Fruit fly (Drosophila melanogaster) whole organism, prepupa: ENCODE measurements around the gene Syx5.

Source experiments
- Blimp-1 ChIP-seq: fragments of 200-800 bp; sonication (Bioruptor generic); optimal IDR thresholded peaks from 3 replicates; lab custom pipeline; 2017; ENCODE audit warnings: missing biosample characterization, missing genetic modification characterization, mild to moderate bottlenecking, moderate library complexity, missing genetic modification reagents
- CG10631 ChIP-seq: fragments of 200-800 bp; sonication (Bioruptor generic); optimal IDR thresholded peaks from 2 replicates; lab custom pipeline; 2016; ENCODE audit warnings: missing biosample characterization, missing genetic modification characterization
- CG11294 ChIP-seq: fragments of 200-800 bp; sonication (Bioruptor generic); IDR thresholded peaks from 2 replicates; pipeline ENCODE4 v1.3.6; 2022; ENCODE audit warnings: missing biosample characterization, missing genetic modification characterization
- CG11762 ChIP-seq: fragments of 200-800 bp; sonication (Bioruptor generic); optimal IDR thresholded peaks from 3 replicates; lab custom pipeline; 2016; ENCODE audit warnings: missing biosample characterization, missing genetic modification characterization; ENCODE audit not compliant: insufficient read depth
- CG11902 ChIP-seq: fragments of 200-800 bp; sonication (Bioruptor generic); optimal IDR thresholded peaks from 3 replicates; lab custom pipeline; 2016; ENCODE audit warnings: missing biosample characterization, missing genetic modification characterization
- CG15336 ChIP-seq: fragments of 200-800 bp; sonication (Bioruptor generic); IDR thresholded peaks from 2 replicates; pipeline ENCODE4 v1.3.6; 2022; ENCODE audit warnings: missing biosample characterization, missing genetic modification characterization
- CG16779 ChIP-seq: fragments of 200-800 bp; sonication (Bioruptor generic); optimal IDR thresholded peaks from 3 replicates; lab custom pipeline; 2017; ENCODE audit warnings: missing biosample characterization, mild to moderate bottlenecking, missing genetic modification characterization
- CG3919 ChIP-seq: fragments of 200-800 bp; sonication (Bioruptor generic); optimal IDR thresholded peaks from 3 replicates; lab custom pipeline; 2016; ENCODE audit warnings: missing biosample characterization, missing genetic modification characterization
- CG6163 ChIP-seq: fragments of 200-800 bp; sonication (Bioruptor generic); IDR thresholded peaks from 3 replicates; pipeline ENCODE4 v1.3.6; 2022; ENCODE audit warnings: missing biosample characterization, missing genetic modification characterization
- CG6276 ChIP-seq: fragments of 200-800 bp; sonication (Bioruptor generic); optimal IDR thresholded peaks from 2 replicates; lab custom pipeline; 2017; ENCODE audit warnings: missing biosample characterization, mild to moderate bottlenecking, missing genetic modification characterization
- CG6808 ChIP-seq: fragments of 200-800 bp; sonication (Bioruptor generic); optimal IDR thresholded peaks from 3 replicates; lab custom pipeline; 2017; ENCODE audit warnings: missing biosample characterization, missing genetic modification characterization, mild to moderate bottlenecking, moderate library complexity, missing genetic modification reagents
- CG6854 ChIP-seq: fragments of 200-800 bp; sonication (Bioruptor generic); optimal IDR thresholded peaks from 2 replicates; lab custom pipeline; 2017; ENCODE audit warnings: missing biosample characterization, mild to moderate bottlenecking, missing genetic modification characterization
- CG7368 ChIP-seq: fragments of 200-800 bp; sonication (Bioruptor generic); optimal IDR thresholded peaks from 3 replicates; lab custom pipeline; 2016; ENCODE audit warnings: missing biosample characterization, missing genetic modification characterization
- CG8119 ChIP-seq: fragments of 200-800 bp; sonication (Bioruptor generic); IDR thresholded peaks from 3 replicates; pipeline ENCODE4 v1.3.6; 2022; ENCODE audit warnings: missing biosample characterization, missing genetic modification characterization
- CG8632 ChIP-seq: fragments of 200-800 bp; sonication (Bioruptor generic); optimal IDR thresholded peaks from 3 replicates; lab custom pipeline; 2016; ENCODE audit warnings: missing biosample characterization, missing genetic modification characterization
- CG9139 ChIP-seq: fragments of 200-800 bp; sonication (Bioruptor generic); optimal IDR thresholded peaks from 3 replicates; lab custom pipeline; 2017; ENCODE audit warnings: missing biosample characterization, mild to moderate bottlenecking, missing genetic modification characterization
- Eip75B ChIP-seq: fragments of 200-800 bp; sonication (Bioruptor generic); optimal IDR thresholded peaks from 3 replicates; lab custom pipeline; 2016; ENCODE audit warnings: missing biosample characterization, missing genetic modification characterization
- Eip78C ChIP-seq: fragments of 200-800 bp; sonication (Bioruptor generic); peaks from one replicate; lab custom pipeline; 2016; ENCODE audit warnings: missing biosample characterization, missing genetic modification characterization
- Eip93F ChIP-seq: fragments of 200-800 bp; sonication (Bioruptor generic); optimal IDR thresholded peaks from 2 replicates; lab custom pipeline; 2016; ENCODE audit warnings: missing biosample characterization, mild to moderate bottlenecking, missing genetic modification characterization
- Ets21C ChIP-seq: fragments of 200-800 bp; sonication (Bioruptor generic); optimal IDR thresholded peaks from 3 replicates; lab custom pipeline; 2016; ENCODE audit warnings: missing biosample characterization, missing genetic modification characterization
- Ets96B ChIP-seq: fragments of 200-800 bp; optimal IDR thresholded peaks from 2 replicates; lab custom pipeline; 2019; ENCODE audit warnings: missing biosample characterization, mild to moderate bottlenecking, missing genetic modification characterization, moderate library complexity
- Gug ChIP-seq: fragments of 200-800 bp; sonication (Bioruptor generic); IDR thresholded peaks from 2 replicates; pipeline ENCODE4 v1.3.6; 2022; ENCODE audit warnings: missing biosample characterization, missing genetic modification characterization
- Hr38 ChIP-seq: sonication (Bioruptor generic); optimal IDR thresholded peaks from 2 replicates; lab custom pipeline; 2016; ENCODE audit warnings: missing biosample characterization, missing genetic modification characterization
- Hr39 ChIP-seq: fragments of 200-800 bp; sonication (Bioruptor generic); optimal IDR thresholded peaks from 2 replicates; lab custom pipeline; 2016; ENCODE audit warnings: missing biosample characterization, missing genetic modification characterization
- Lpt ChIP-seq: fragments of 200-800 bp; sonication (Bioruptor generic); optimal IDR thresholded peaks from 3 replicates; lab custom pipeline; 2016; ENCODE audit warnings: missing biosample characterization, missing genetic modification characterization
- Met ChIP-seq: fragments of 200-800 bp; sonication (Bioruptor generic); optimal IDR thresholded peaks from 3 replicates; lab custom pipeline; 2016; ENCODE audit warnings: missing biosample characterization, missing genetic modification characterization
- OdsH ChIP-seq: fragments of 200-800 bp; sonication (Bioruptor generic); optimal IDR thresholded peaks from 3 replicates; lab custom pipeline; 2016; ENCODE audit warnings: missing biosample characterization, missing genetic modification characterization
- Smox ChIP-seq: fragments of 200-800 bp; sonication (Bioruptor generic); optimal IDR thresholded peaks from 3 replicates; lab custom pipeline; 2016; ENCODE audit warnings: missing biosample characterization, missing genetic modification characterization
- Sox102F ChIP-seq: fragments of 200-800 bp; sonication (Bioruptor generic); optimal IDR thresholded peaks from 2 replicates; lab custom pipeline; 2016; ENCODE audit warnings: missing biosample characterization, mild to moderate bottlenecking, missing genetic modification characterization
- Sox14 ChIP-seq: fragments of 200-800 bp; sonication (Bioruptor generic); optimal IDR thresholded peaks from 3 replicates; lab custom pipeline; 2016; ENCODE audit warnings: missing biosample characterization, missing genetic modification characterization
- Sox15 ChIP-seq: fragments of 200-800 bp; sonication (Bioruptor generic); optimal IDR thresholded peaks from 3 replicates; lab custom pipeline; 2016; ENCODE audit warnings: missing biosample characterization, missing genetic modification characterization
- acj6 ChIP-seq: fragments of 200-800 bp; sonication (Bioruptor generic); optimal IDR thresholded peaks from 3 replicates; lab custom pipeline; 2016; ENCODE audit warnings: missing biosample characterization, missing genetic modification characterization
- cyc ChIP-seq: fragments of 200-800 bp; sonication (Bioruptor generic); optimal IDR thresholded peaks from 3 replicates; lab custom pipeline; 2016; ENCODE audit warnings: missing biosample characterization, missing genetic modification characterization
- dac ChIP-seq: fragments of 200-800 bp; sonication (Bioruptor generic); optimal IDR thresholded peaks from 2 replicates; lab custom pipeline; 2017; ENCODE audit warnings: missing biosample characterization, mild to moderate bottlenecking, missing genetic modification characterization
- dsx ChIP-seq: fragments of 200-800 bp; optimal IDR thresholded peaks from 3 replicates; lab custom pipeline; 2019; ENCODE audit warnings: missing biosample characterization, mild to moderate bottlenecking, missing genetic modification characterization, moderate library complexity; ENCODE audit not compliant: poor library complexity, severe bottlenecking
- eg ChIP-seq: fragments of 200-800 bp; sonication (Bioruptor generic); IDR thresholded peaks from 3 replicates; pipeline ENCODE4 v1.3.6; 2022; ENCODE audit warnings: missing biosample characterization, missing genetic modification characterization
- esn ChIP-seq: fragments of 200-800 bp; sonication (Bioruptor generic); optimal IDR thresholded peaks from 2 replicates; lab custom pipeline; 2016; ENCODE audit warnings: missing biosample characterization, mild to moderate bottlenecking, missing genetic modification characterization, moderate library complexity
- fd59A ChIP-seq: fragments of 200-800 bp; sonication (Bioruptor generic); optimal IDR thresholded peaks from 2 replicates; lab custom pipeline; 2017; ENCODE audit warnings: missing biosample characterization, mild to moderate bottlenecking, missing genetic modification characterization, missing genetic modification reagents
- fkh ChIP-seq: fragments of 200-800 bp; sonication (Bioruptor generic); optimal IDR thresholded peaks from 3 replicates; lab custom pipeline; 2017; ENCODE audit warnings: missing biosample characterization, mild to moderate bottlenecking, missing genetic modification characterization, moderate library complexity
- net ChIP-seq: fragments of 200-800 bp; sonication (Bioruptor generic); optimal IDR thresholded peaks from 3 replicates; lab custom pipeline; 2016; ENCODE audit warnings: missing biosample characterization, missing genetic modification characterization
- pdm3 ChIP-seq: fragments of 200-800 bp; sonication (Bioruptor generic); optimal IDR thresholded peaks from 3 replicates; lab custom pipeline; 2016; ENCODE audit warnings: missing biosample characterization, missing genetic modification characterization
- salr ChIP-seq, 2 experiments: fragments of 200-800 bp; sonication (Bioruptor generic); optimal IDR thresholded peaks; 3 replicates each; lab custom pipeline; 2016 to 2018; ENCODE audit warnings: missing biosample characterization in 2 of 2, missing genetic modification characterization in 2 of 2, mild to moderate bottlenecking in 1 of 2
- ss ChIP-seq, 2 experiments: fragments of 200-800 bp; sonication (Bioruptor generic); optimal IDR thresholded peaks; 2 replicates in 1 of 2; 3 replicates in 1 of 2; lab custom pipeline; 2017 to 2018; ENCODE audit warnings: mild to moderate bottlenecking in 2 of 2, missing biosample characterization in 2 of 2, missing genetic modification characterization in 2 of 2, moderate library complexity in 1 of 2
- svp ChIP-seq: fragments of 200-800 bp; sonication (Bioruptor generic); peaks from one replicate; lab custom pipeline; 2016; ENCODE audit warnings: missing biosample characterization, missing genetic modification characterization
- topi ChIP-seq: fragments of 200-800 bp; sonication (Bioruptor generic); optimal IDR thresholded peaks from 3 replicates; lab custom pipeline; 2016; ENCODE audit warnings: missing biosample characterization, missing genetic modification characterization
- vri ChIP-seq: fragments of 200-800 bp; sonication (Bioruptor generic); optimal IDR thresholded peaks from 3 replicates; lab custom pipeline; 2016; ENCODE audit warnings: missing biosample characterization, mild to moderate bottlenecking, missing genetic modification characterization

Gene Syx5

DNA sequence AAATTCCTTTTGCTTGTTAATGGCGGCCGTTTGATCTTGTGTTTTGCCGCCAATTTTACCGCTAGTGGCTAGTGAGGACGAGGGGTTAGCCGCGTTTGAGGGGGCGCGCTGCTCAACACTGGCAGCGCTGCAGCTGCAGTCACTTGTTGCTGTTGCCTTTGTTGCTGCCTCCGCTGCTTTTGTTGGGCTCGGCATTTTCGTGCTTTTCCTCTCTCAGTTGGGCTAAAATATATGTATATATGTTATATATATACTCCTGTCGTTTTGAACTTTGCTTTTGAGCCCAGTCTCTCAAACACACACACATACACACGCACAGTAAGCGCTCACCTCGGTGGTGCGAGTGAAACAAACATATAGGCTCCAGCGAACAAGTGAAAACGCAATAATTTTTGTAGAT lies 17.7 kb downstream of the Syx5 start:
- TF ChIP-seq CG6854 (GFP tag; lab: Kevin White, UChicago) (peak; percentile 45), CG6163 (GFP tag; lab: Robert Waterston, UW) (peak; percentile 59; the same call in 2 of the 3 replicates), Hr39 (GFP tag; lab: Kevin White, UChicago) (no peak), Ets96B (no peak), topi (no peak), CG8632 (GFP tag; lab: Kevin White, UChicago) (no peak), vri (GFP tag; lab: Kevin White, UChicago) (peak; percentile 22), ss (GFP tag; optimal IDR thresholded peaks at IDR 0.05; lab: Kevin White, UChicago) (peak; percentile 49 to 70), CG3919 (GFP tag; lab: Kevin White, UChicago) (no peak), CG15336 (GFP tag; lab: Robert Waterston, UW) (peak; percentile 22; the same call in 1 of the 2 replicates), CG16779 (tag; lab: Kevin White, UChicago) (peak; percentile 58), Eip78C (peak; percentile 76), salr (GFP tag; optimal IDR thresholded peaks at IDR 0.05; lab: Kevin White, UChicago) (no peak), CG6808 (GFP tag; lab: Kevin White, UChicago) (peak; percentile 17), pdm3 (GFP tag; lab: Kevin White, UChicago) (no peak), Sox14 (GFP tag; lab: Kevin White, UChicago) (peak; percentile 41), CG9139 (GFP tag; lab: Kevin White, UChicago) (peak; percentile 48), svp (peak; percentile 89), CG7368 (no peak), CG11902 (no peak), Gug (no peak), Blimp-1 (GFP tag; lab: Kevin White, UChicago) (peak; percentile 31), CG6276 (peak; percentile 22), net (peak; percentile 8)

- peak; percentile 85 for TF ChIP-seq Lpt (GFP tag; lab: Kevin White, UChicago)
- peak; percentile 84 for TF ChIP-seq CG16779 (tag; lab: Kevin White, UChicago)
- peak; percentile 84 for TF ChIP-seq vri (GFP tag; lab: Kevin White, UChicago)
- TF ChIP-seq CG7368, result peak; percentile 78
- peak; percentile 91 for TF ChIP-seq Eip93F (GFP tag; lab: Kevin White, UChicago)
- peak; percentile 93 for TF ChIP-seq CG10631
- TF ChIP-seq Blimp-1 (GFP tag; lab: Kevin White, UChicago), result peak; percentile 23
- TF ChIP-seq svp, result peak; percentile 94
- TF ChIP-seq esn (GFP tag; lab: Kevin White, UChicago), result peak; percentile 95
- peak; percentile 93 for TF ChIP-seq Ets96B
- peak; percentile 59 for TF ChIP-seq Hr38 (GFP tag; lab: Kevin White, UChicago)
- peak; percentile 89 for TF ChIP-seq Sox15 (GFP tag; lab: Kevin White, UChicago)
- peak; percentile 92 for TF ChIP-seq topi
- TF ChIP-seq cyc (GFP tag; lab: Kevin White, UChicago), result peak; percentile 94
- peak; percentile 86 for TF ChIP-seq fd59A
- TF ChIP-seq Eip75B, result peak; percentile 95
- TF ChIP-seq salr (GFP tag; optimal IDR thresholded peaks at IDR 0.05; lab: Kevin White, UChicago), result peak; percentile 81
- peak; percentile 92 for TF ChIP-seq Sox102F (GFP tag; lab: Kevin White, UChicago)
- TF ChIP-seq CG6808 (GFP tag; lab: Kevin White, UChicago), result peak; percentile 68
- TF ChIP-seq dac, result peak; percentile 87
- TF ChIP-seq fkh (GFP tag; lab: Kevin White, UChicago), result peak; percentile 83
- peak; percentile 94 for TF ChIP-seq OdsH (GFP tag; lab: Kevin White, UChicago)
- TF ChIP-seq Smox (GFP tag; lab: Kevin White, UChicago), result peak; percentile 95
- peak; percentile 92 for TF ChIP-seq eg (GFP tag; lab: Robert Waterston, UW)
- peak; percentile 63 for TF ChIP-seq CG11762
- peak; percentile 94 for TF ChIP-seq pdm3 (GFP tag; lab: Kevin White, UChicago)
- peak; percentile 94 for TF ChIP-seq Hr39 (GFP tag; lab: Kevin White, UChicago)
- peak; percentile 93 for TF ChIP-seq acj6 (GFP tag; lab: Kevin White, UChicago)
- TF ChIP-seq Met (GFP tag; lab: Kevin White, UChicago), result peak; percentile 94
- TF ChIP-seq CG15336 (GFP tag; lab: Robert Waterston, UW), result peak; percentile 93
- peak; percentile 85 for TF ChIP-seq dsx (GFP tag; lab: Kevin White, UChicago)
- TF ChIP-seq CG8119, result peak; percentile 92
- peak; percentile 53 to 60 for TF ChIP-seq ss (GFP tag; optimal IDR thresholded peaks at IDR 0.05; lab: Kevin White, UChicago)
- peak; percentile 37 for TF ChIP-seq CG9139 (GFP tag; lab: Kevin White, UChicago)
- peak; percentile 86 for TF ChIP-seq CG11294
- peak; percentile 94 for TF ChIP-seq Sox14 (GFP tag; lab: Kevin White, UChicago)
- TF ChIP-seq Ets21C (GFP tag; lab: Kevin White, UChicago), result peak; percentile 92
- TF ChIP-seq CG11902, result peak; percentile 82
Observed at dm6 chr2L:16325515-16326257, 18.5 kb downstream of the Syx5 start, which contains the start of gene cact. Gene cact (minus strand): TSS chr2L:16326207.
